Fruit fly (Drosophila melanogaster) whole organism, embryonic: Measurements from ENCODE around the gene CG33158.
A peak's percentile ranks its signal among the peaks of the same experiment; 100 is the strongest.

ENCODE experiments used
- C15 ChIP-seq: fragments of 200-800 bp; sonication (Bioruptor generic); IDR thresholded peaks from 3 replicates; pipeline ENCODE4 v1.3.6; 2022; ENCODE audit warnings: missing biosample characterization, missing genetic modification characterization
- CG10321 ChIP-seq: fragments of 200-800 bp; sonication (Bioruptor generic); IDR thresholded peaks from 2 replicates; pipeline ENCODE4 v1.3.6; 2022; ENCODE audit warnings: missing biosample characterization, missing genetic modification characterization
- CG10366 ChIP-seq: fragments of 200-800 bp; sonication (Bioruptor generic); IDR thresholded peaks from 2 replicates; pipeline ENCODE4 v1.3.6; 2022; ENCODE audit warnings: missing biosample characterization, missing genetic modification characterization
- CG10654 ChIP-seq: fragments of 200-800 bp; sonication (Bioruptor generic); optimal IDR thresholded peaks from 2 replicates; lab custom pipeline; 2016; ENCODE audit warnings: missing biosample characterization, missing genetic modification characterization
- CG10959 ChIP-seq: fragments of 200-800 bp; sonication (Bioruptor generic); IDR thresholded peaks from 2 replicates; pipeline ENCODE4 v1.3.6; 2022; ENCODE audit warnings: missing biosample characterization, missing genetic modification characterization
- CG11247 ChIP-seq: fragments of 200-800 bp; sonication (Bioruptor generic); IDR thresholded peaks from 2 replicates; pipeline ENCODE4 v1.3.6; 2022; ENCODE audit warnings: missing biosample characterization, missing genetic modification characterization
- CG12155 ChIP-seq: fragments of 200-800 bp; sonication (Bioruptor generic); optimal IDR thresholded peaks from 3 replicates; lab custom pipeline; 2016; ENCODE audit warnings: missing biosample characterization, missing genetic modification characterization
- CG16815 ChIP-seq: fragments of 200-800 bp; sonication (Bioruptor generic); optimal IDR thresholded peaks from 3 replicates; lab custom pipeline; 2017; ENCODE audit warnings: missing biosample characterization, mild to moderate bottlenecking, missing genetic modification characterization
- CG17359 ChIP-seq: fragments of 200-800 bp; sonication (Bioruptor generic); optimal IDR thresholded peaks from 3 replicates; lab custom pipeline; 2018; ENCODE audit warnings: missing biosample characterization, mild to moderate bottlenecking, missing genetic modification characterization, moderate library complexity
- CG17612 ChIP-seq: fragments of 200-800 bp; sonication (Bioruptor generic); IDR thresholded peaks from 2 replicates; pipeline ENCODE4 v1.3.6; 2022; ENCODE audit warnings: missing biosample characterization, missing genetic modification characterization
- CG18599 ChIP-seq: fragments of 200-800 bp; sonication (Bioruptor generic); optimal IDR thresholded peaks from 3 replicates; lab custom pipeline; 2017; ENCODE audit warnings: missing biosample characterization, missing genetic modification characterization, mild to moderate bottlenecking, moderate library complexity, missing genetic modification reagents
- CG2678 ChIP-seq: fragments of 200-800 bp; sonication (Bioruptor generic); optimal IDR thresholded peaks from 3 replicates; lab custom pipeline; 2019; ENCODE audit warnings: missing biosample characterization, mild to moderate bottlenecking, missing genetic modification characterization, moderate library complexity
- CG32772 ChIP-seq: fragments of 200-800 bp; sonication (Bioruptor generic); IDR thresholded peaks from 2 replicates; pipeline ENCODE4 v1.3.6; 2022; ENCODE audit warnings: missing biosample characterization, missing genetic modification characterization
- CG4730 ChIP-seq: fragments of 200-800 bp; sonication (Bioruptor generic); IDR thresholded peaks from 2 replicates; pipeline ENCODE4 v1.3.6; 2022; ENCODE audit warnings: missing biosample characterization, missing genetic modification characterization
- CG6765 ChIP-seq: fragments of 200-800 bp; sonication (Bioruptor generic); optimal IDR thresholded peaks from 3 replicates; lab custom pipeline; 2017; ENCODE audit warnings: missing biosample characterization, mild to moderate bottlenecking, missing genetic modification characterization
- CG7357 ChIP-seq: fragments of 200-800 bp; sonication (Bioruptor generic); IDR thresholded peaks from 3 replicates; pipeline ENCODE4 v1.3.6; 2022; ENCODE audit warnings: missing biosample characterization, missing genetic modification characterization
- CG8089 ChIP-seq: fragments of 200-800 bp; sonication (Bioruptor generic); optimal IDR thresholded peaks from 3 replicates; lab custom pipeline; 2016; ENCODE audit warnings: missing biosample characterization, missing genetic modification characterization
- CG8290 ChIP-seq, 3 experiments: fragments of 200-800 bp; sonication (Bioruptor generic); optimal IDR thresholded peaks; 2 replicates each; lab custom pipeline; 2016 to 2019; ENCODE audit warnings: missing biosample characterization in 3 of 3, missing genetic modification characterization in 3 of 3, mild to moderate bottlenecking in 2 of 3, moderate library complexity in 1 of 3
- CG8478 ChIP-seq: fragments of >200 bp; optimal IDR thresholded peaks from 2 replicates; lab custom pipeline; 2018
- CG9876 ChIP-seq: fragments of 200-800 bp; sonication (Bioruptor generic); optimal IDR thresholded peaks from 2 replicates; lab custom pipeline; 2016; ENCODE audit warnings: missing biosample characterization, missing genetic modification characterization
- CHES-1-like ChIP-seq: fragments of 200-800 bp; sonication (Bioruptor generic); optimal IDR thresholded peaks from 2 replicates; lab custom pipeline; 2016; ENCODE audit warnings: missing biosample characterization, missing genetic modification characterization
- CrebB ChIP-seq: fragments of 200-800 bp; sonication (Bioruptor generic); optimal IDR thresholded peaks from 3 replicates; lab custom pipeline; 2018; ENCODE audit warnings: missing biosample characterization, mild to moderate bottlenecking, missing genetic modification characterization
- Gsc ChIP-seq: fragments of 200-800 bp; sonication (Bioruptor generic); IDR thresholded peaks from 2 replicates; pipeline ENCODE4 v1.3.6; 2022; ENCODE audit warnings: missing biosample characterization, missing genetic modification characterization
- H2.0 ChIP-seq: fragments of 200-800 bp; sonication (Bioruptor generic); IDR thresholded peaks from 2 replicates; pipeline ENCODE4 v1.3.6; 2022; ENCODE audit warnings: missing biosample characterization, missing genetic modification characterization
- HLH4C ChIP-seq: fragments of 200-800 bp; sonication (Bioruptor generic); IDR thresholded peaks from 3 replicates; pipeline ENCODE4 v1.3.6; 2022; ENCODE audit warnings: missing biosample characterization, missing genetic modification characterization; ENCODE audit not compliant: partially characterized antibody
- Mad ChIP-seq: fragments of 200-800 bp; sonication (Bioruptor generic); optimal IDR thresholded peaks from 2 replicates; lab custom pipeline; 2016; ENCODE audit warnings: missing biosample characterization, missing genetic modification characterization
- Oaz ChIP-seq: fragments of 200-800 bp; sonication (Bioruptor generic); IDR thresholded peaks from 2 replicates; pipeline ENCODE4 v1.3.6; 2022; ENCODE audit warnings: missing biosample characterization, missing genetic modification characterization
- Ravus ChIP-seq: fragments of 200-800 bp; sonication (Bioruptor generic); IDR thresholded peaks from 2 replicates; pipeline ENCODE4 v1.3.6; 2022; ENCODE audit warnings: missing biosample characterization, missing genetic modification characterization
- amos ChIP-seq: fragments of 200-800 bp; sonication (Bioruptor generic); IDR thresholded peaks from 2 replicates; pipeline ENCODE4 v1.3.6; 2022; ENCODE audit warnings: missing biosample characterization, missing genetic modification characterization; ENCODE audit not compliant: partially characterized antibody
- cas ChIP-seq: fragments of 200-800 bp; sonication (Bioruptor generic); IDR thresholded peaks from 2 replicates; pipeline ENCODE4 v1.3.6; 2022; ENCODE audit warnings: missing biosample characterization, missing genetic modification characterization
- cg ChIP-seq: fragments of 200-800 bp; sonication (Bioruptor generic); optimal IDR thresholded peaks from 3 replicates; lab custom pipeline; 2019; ENCODE audit warnings: missing biosample characterization, mild to moderate bottlenecking, missing genetic modification characterization, moderate library complexity
- chm ChIP-seq: fragments of 200-800 bp; sonication (Bioruptor generic); IDR thresholded peaks from 2 replicates; pipeline ENCODE4 v1.3.6; 2022; ENCODE audit warnings: missing biosample characterization, missing genetic modification characterization
- ci ChIP-seq: fragments of 200-800 bp; sonication (Bioruptor generic); IDR thresholded peaks from 3 replicates; pipeline ENCODE4 v1.3.6; 2022; ENCODE audit warnings: missing biosample characterization, missing genetic modification characterization
- dpn ChIP-seq, 2 experiments: fragments of 200-800 bp; sonication (Bioruptor generic); optimal IDR thresholded peaks; 3 replicates each; lab custom pipeline; 2016; ENCODE audit warnings: missing biosample characterization in 2 of 2, missing genetic modification characterization in 2 of 2
- fu2 ChIP-seq: fragments of 200-800 bp; sonication (Bioruptor generic); optimal IDR thresholded peaks from 2 replicates; lab custom pipeline; 2016; ENCODE audit warnings: missing biosample characterization, missing genetic modification characterization
- gce ChIP-seq: fragments of 200-800 bp; sonication (Bioruptor generic); IDR thresholded peaks from 3 replicates; pipeline ENCODE4 v1.3.6; 2022; ENCODE audit warnings: missing biosample characterization, missing genetic modification characterization
- kay ChIP-seq: fragments of 200-800 bp; sonication (Bioruptor generic); optimal IDR thresholded peaks from 2 replicates; lab custom pipeline; 2016; ENCODE audit warnings: missing biosample characterization, missing genetic modification characterization
- lab ChIP-seq: fragments of 200-800 bp; sonication (Bioruptor generic); optimal IDR thresholded peaks from 3 replicates; lab custom pipeline; 2017; ENCODE audit warnings: missing biosample characterization, missing genetic modification characterization, mild to moderate bottlenecking, moderate library complexity, missing genetic modification reagents
- nmo ChIP-seq: fragments of 200-800 bp; sonication (Bioruptor generic); optimal IDR thresholded peaks from 2 replicates; lab custom pipeline; 2018; ENCODE audit warnings: missing biosample characterization, mild to moderate bottlenecking, missing genetic modification characterization, moderate library complexity
- oc ChIP-seq: fragments of 200-800 bp; sonication (Bioruptor generic); optimal IDR thresholded peaks from 2 replicates; lab custom pipeline; 2018; ENCODE audit warnings: missing biosample characterization, mild to moderate bottlenecking, missing genetic modification characterization, moderate library complexity
- pho ChIP-seq: fragments of 200-800 bp; sonication (Bioruptor generic); optimal IDR thresholded peaks from 2 replicates; lab custom pipeline; 2016; ENCODE audit warnings: missing biosample characterization, missing genetic modification characterization
- phol ChIP-seq: fragments of 200-800 bp; sonication (Bioruptor generic); optimal IDR thresholded peaks from 3 replicates; lab custom pipeline; 2018; ENCODE audit warnings: missing biosample characterization, mild to moderate bottlenecking, missing genetic modification characterization, moderate library complexity
- repo ChIP-seq: fragments of 200-800 bp; sonication (Bioruptor generic); optimal IDR thresholded peaks from 2 replicates; lab custom pipeline; 2016; ENCODE audit warnings: missing biosample characterization, missing genetic modification characterization
- schlank ChIP-seq: fragments of 200-800 bp; sonication (Bioruptor generic); optimal IDR thresholded peaks from 2 replicates; lab custom pipeline; 2018; ENCODE audit warnings: missing biosample characterization, mild to moderate bottlenecking, missing genetic modification characterization
- slbo ChIP-seq: fragments of 200-800 bp; sonication (Bioruptor generic); IDR thresholded peaks from 2 replicates; pipeline ENCODE4 v1.3.6; 2022; ENCODE audit warnings: missing biosample characterization, missing genetic modification characterization
- sob ChIP-seq: fragments of 200-800 bp; sonication (Bioruptor generic); IDR thresholded peaks from 2 replicates; pipeline ENCODE4 v1.3.6; 2022; ENCODE audit warnings: missing biosample characterization, missing genetic modification characterization
- sr ChIP-seq: fragments of 200-800 bp; sonication (Bioruptor generic); IDR thresholded peaks from 3 replicates; pipeline ENCODE4 v1.3.6; 2022; ENCODE audit warnings: missing biosample characterization, missing genetic modification characterization
- tgo ChIP-seq: fragments of 200-800 bp; sonication (Bioruptor generic); IDR thresholded peaks from 3 replicates; pipeline ENCODE4 v1.3.6; 2022; ENCODE audit warnings: missing biosample characterization, missing genetic modification characterization
- trh ChIP-seq: fragments of 200-800 bp; sonication (Bioruptor generic); optimal IDR thresholded peaks from 2 replicates; lab custom pipeline; 2016; ENCODE audit warnings: missing biosample characterization, missing genetic modification characterization
- ttk ChIP-seq: fragments of 200-800 bp; sonication (Bioruptor generic); IDR thresholded peaks from 2 replicates; pipeline ENCODE4 v2.1.2; 2022; ENCODE audit warnings: missing biosample characterization, missing genetic modification characterization
- vnd ChIP-seq: fragments of 200-800 bp; sonication (Bioruptor generic); IDR thresholded peaks from 3 replicates; pipeline ENCODE4 v1.3.6; 2022; ENCODE audit warnings: missing biosample characterization, missing genetic modification characterization; ENCODE audit not compliant: partially characterized antibody

CG33158 gene

DNA sequence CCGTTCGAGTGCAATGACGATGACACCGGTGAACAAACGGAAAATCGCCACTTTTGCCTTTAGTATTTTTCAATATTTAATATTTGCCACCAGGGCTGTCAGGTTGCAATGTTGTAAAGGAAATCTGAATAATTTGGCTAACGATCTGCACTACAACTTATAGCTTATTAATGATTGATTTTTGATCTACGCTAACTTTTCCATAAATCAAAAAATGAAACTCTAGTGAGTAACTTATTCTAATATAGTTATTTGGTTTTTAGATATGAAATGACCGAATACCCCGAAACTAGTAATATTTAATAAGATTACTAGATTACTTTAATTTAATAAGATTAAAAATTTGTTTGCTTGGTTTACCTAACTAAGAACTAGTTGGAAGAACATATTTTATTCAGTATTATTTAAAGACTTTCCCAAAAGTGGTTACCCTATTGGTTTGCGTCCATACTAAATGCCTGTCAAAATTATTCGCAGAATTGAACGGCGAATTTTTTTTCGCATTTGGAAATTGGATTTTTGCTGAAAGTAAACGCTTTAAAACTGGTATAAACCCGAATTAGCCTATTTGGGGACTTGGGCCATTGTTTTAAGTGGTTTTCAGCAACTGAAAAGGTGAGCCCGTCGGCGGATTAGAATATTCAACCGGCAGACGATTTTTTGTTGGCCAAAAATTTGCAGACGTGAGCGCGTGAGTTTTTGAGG, 33.4 kb upstream of the CG33158 start, which contains the start of the genes Agpat3 and RAF2 (continued):
- TF ChIP-seq CG2678 (tag; lab: Kevin White, UChicago), result peak; percentile 50
- no peak for TF ChIP-seq HLH4C (GFP tag; lab: Robert Waterston, UW)
- TF ChIP-seq dpn (GFP tag; optimal IDR thresholded peaks at IDR 0.05; lab: Kevin White, UChicago), result peak in 1 of 2 experiments; percentile 43
- no peak for TF ChIP-seq CG8089 (GFP tag; lab: Kevin White, UChicago)
- no peak for TF ChIP-seq amos
- no peak for TF ChIP-seq kay (GFP tag; lab: Kevin White, UChicago)
- no peak for TF ChIP-seq gce
- TF ChIP-seq CG10654 (GFP tag; lab: Kevin White, UChicago), result peak; percentile 12
- peak; percentile 20 for TF ChIP-seq CHES-1-like
- TF ChIP-seq CG16815 (GFP tag; lab: Kevin White, UChicago), result no peak
- TF ChIP-seq CG10959 (GFP tag; lab: Robert Waterston, UW), result no peak
- no peak for TF ChIP-seq H2.0 (GFP tag; lab: Robert Waterston, UW)
- no peak for TF ChIP-seq CG6765 (GFP tag; lab: Kevin White, UChicago)
- TF ChIP-seq CrebB (tag; lab: Kevin White, UChicago), result no peak
- TF ChIP-seq C15 (GFP tag; lab: Robert Waterston, UW), result no peak
- TF ChIP-seq slbo (GFP tag; lab: Robert Waterston, UW), result peak; percentile 77
- TF ChIP-seq ttk (GFP tag; lab: Robert Waterston, UW), result no peak
- no peak for TF ChIP-seq sr
- TF ChIP-seq CG12155 (GFP tag; lab: Kevin White, UChicago), result peak; percentile 10
- peak; percentile 68; the same call in 2 of the 3 replicates for TF ChIP-seq CG7357 (GFP tag; lab: Robert Waterston, UW)
- TF ChIP-seq fu2 (GFP tag; lab: Kevin White, UChicago), result no peak
- no peak; the same call in 1 of the 2 replicates for TF ChIP-seq CG17612 (GFP tag; lab: Robert Waterston, UW)
- no peak; the same call in 2 of the 3 replicates for TF ChIP-seq tgo (GFP tag; lab: Robert Waterston, UW)
- no peak for TF ChIP-seq schlank
- TF ChIP-seq cg, result no peak
- TF ChIP-seq Oaz (GFP tag; lab: Robert Waterston, UW), result no peak
- TF ChIP-seq phol (tag; lab: Kevin White, UChicago), result peak; percentile 60
- no peak for TF ChIP-seq oc (tag; lab: Kevin White, UChicago)
- TF ChIP-seq vnd (GFP tag; lab: Robert Waterston, UW), result no peak
- no peak for TF ChIP-seq lab (GFP tag; lab: Kevin White, UChicago)
- TF ChIP-seq repo (GFP tag; lab: Kevin White, UChicago), result no peak
- TF ChIP-seq CG9876 (GFP tag; lab: Kevin White, UChicago), result no peak
- peak; percentile 85 for TF ChIP-seq nmo (GFP tag; lab: Kevin White, UChicago)
- TF ChIP-seq chm, result no peak
- peak; percentile 11; the same call in 1 of the 2 replicates for TF ChIP-seq CG4730 (GFP tag; lab: Robert Waterston, UW)
- TF ChIP-seq ci (GFP tag; lab: Robert Waterston, UW), result 0 out of 3 replicates have a peak, but pooled peaks have one; percentile 5
- TF ChIP-seq sob, result peak; percentile 54; the same call in 1 of the 2 replicates
- TF ChIP-seq trh (GFP tag; lab: Kevin White, UChicago), result no peak
- TF ChIP-seq Mad (GFP tag; lab: Kevin White, UChicago), result no peak
- no peak for TF ChIP-seq pho (GFP tag; lab: Kevin White, UChicago)
- no peak for TF ChIP-seq CG8478 (lab: Kevin White, UChicago)
- peak; percentile 45 for TF ChIP-seq CG10366 (GFP tag; lab: Robert Waterston, UW)
- TF ChIP-seq Ravus (GFP tag; lab: Robert Waterston, UW), result no peak
- TF ChIP-seq CG18599 (GFP tag; lab: Kevin White, UChicago), result no peak
- TF ChIP-seq cas (GFP tag; lab: Robert Waterston, UW), result no peak
- no peak for TF ChIP-seq CG8290 (GFP tag; optimal IDR thresholded peaks at IDR 0.05; lab: Kevin White, UChicago)
- peak in 1 of 2 experiments; percentile 9 for TF ChIP-seq CG8290 (tag; optimal IDR thresholded peaks at IDR 0.05; lab: Kevin White, UChicago)
- no peak for TF ChIP-seq CG10321
- TF ChIP-seq CG11247 (GFP tag; lab: Robert Waterston, UW), result no peak; the same call in 1 of the 2 replicates
- TF ChIP-seq CG17359 (tag; lab: Kevin White, UChicago), result peak; percentile 35
- TF ChIP-seq CG32772, result peak; percentile 65
- TF ChIP-seq Gsc, result no peak
